Fruit fly (Drosophila melanogaster) whole organism, embryonic: ENCODE measurements around the gene MED15.

Experiments
- Adf1 ChIP-seq: fragments of 200-800 bp; sonication (Bioruptor generic); IDR thresholded peaks from 2 replicates; pipeline ENCODE4 v1.3.6; 2022; ENCODE audit warnings: missing biosample characterization, missing genetic modification characterization
- C15 ChIP-seq: fragments of 200-800 bp; sonication (Bioruptor generic); IDR thresholded peaks from 3 replicates; pipeline ENCODE4 v1.3.6; 2022; ENCODE audit warnings: missing biosample characterization, missing genetic modification characterization
- CG12071 ChIP-seq: fragments of 200-800 bp; sonication (Bioruptor generic); optimal IDR thresholded peaks from 3 replicates; lab custom pipeline; 2018; ENCODE audit warnings: missing biosample characterization, mild to moderate bottlenecking, missing genetic modification characterization
- CG14965 ChIP-seq: fragments of 200-800 bp; sonication (Bioruptor generic); optimal IDR thresholded peaks from 2 replicates; lab custom pipeline; 2016; ENCODE audit warnings: missing biosample characterization, missing genetic modification characterization, borderline replicate concordance
- CG15073 ChIP-seq: fragments of 200-800 bp; sonication (Bioruptor generic); optimal IDR thresholded peaks from 2 replicates; lab custom pipeline; 2016; ENCODE audit warnings: missing biosample characterization, missing genetic modification characterization
- CG1603 ChIP-seq: fragments of 200-800 bp; sonication (Bioruptor generic); optimal IDR thresholded peaks from 2 replicates; lab custom pipeline; 2019; ENCODE audit warnings: missing biosample characterization, mild to moderate bottlenecking, missing genetic modification characterization, moderate library complexity
- CG18262 ChIP-seq: fragments of 200-800 bp; optimal IDR thresholded peaks from 3 replicates; lab custom pipeline; 2019; ENCODE audit warnings: missing biosample characterization, mild to moderate bottlenecking, missing genetic modification characterization, moderate library complexity
- CG18619 ChIP-seq: fragments of 200-800 bp; sonication (Bioruptor generic); optimal IDR thresholded peaks from 3 replicates; lab custom pipeline; 2017; ENCODE audit warnings: missing biosample characterization, mild to moderate bottlenecking, missing genetic modification characterization
- CG2199 ChIP-seq: fragments of 200-800 bp; sonication (Bioruptor generic); IDR thresholded peaks from 3 replicates; pipeline ENCODE4 v1.3.6; 2022; ENCODE audit warnings: missing biosample characterization, missing genetic modification characterization
- CG32772 ChIP-seq: fragments of 200-800 bp; sonication (Bioruptor generic); IDR thresholded peaks from 2 replicates; pipeline ENCODE4 v1.3.6; 2022; ENCODE audit warnings: missing biosample characterization, missing genetic modification characterization
- CG3838 ChIP-seq: fragments of 200-800 bp; sonication (Bioruptor generic); optimal IDR thresholded peaks from 3 replicates; lab custom pipeline; 2016; ENCODE audit warnings: missing biosample characterization, missing genetic modification characterization
- CG5180 ChIP-seq: fragments of 200-800 bp; sonication (Bioruptor generic); optimal IDR thresholded peaks from 3 replicates; lab custom pipeline; 2017; ENCODE audit warnings: missing biosample characterization, missing genetic modification characterization, mild to moderate bottlenecking, moderate library complexity, missing genetic modification reagents
- CG6683 ChIP-seq: fragments of 200-800 bp; sonication (Bioruptor generic); optimal IDR thresholded peaks from 2 replicates; lab custom pipeline; 2017; ENCODE audit warnings: missing biosample characterization, mild to moderate bottlenecking, missing genetic modification characterization, missing genetic modification reagents
- CG9437 ChIP-seq: fragments of 200-800 bp; sonication (Bioruptor generic); optimal IDR thresholded peaks from 2 replicates; lab custom pipeline; 2018; ENCODE audit warnings: missing biosample characterization, mild to moderate bottlenecking, missing genetic modification characterization
- Camta ChIP-seq: fragments of 200-800 bp; sonication (Bioruptor generic); optimal IDR thresholded peaks from 2 replicates; lab custom pipeline; 2016; ENCODE audit warnings: missing biosample characterization, missing genetic modification characterization
- Deaf1 ChIP-seq: fragments of 200-800 bp; optimal IDR thresholded peaks from 3 replicates; lab custom pipeline; 2019; ENCODE audit warnings: missing biosample characterization, mild to moderate bottlenecking, missing genetic modification characterization, moderate library complexity
- E2f2 ChIP-seq: fragments of 200-800 bp; sonication (Bioruptor generic); IDR thresholded peaks from 2 replicates; pipeline ENCODE4 v1.3.6; 2022; ENCODE audit warnings: missing biosample characterization, missing genetic modification characterization
- ERR ChIP-seq: fragments of 200-800 bp; sonication (Bioruptor generic); optimal IDR thresholded peaks from 2 replicates; lab custom pipeline; 2016; ENCODE audit warnings: missing biosample characterization, missing genetic modification characterization
- Fer1 ChIP-seq: fragments of 200-800 bp; sonication (Bioruptor generic); optimal IDR thresholded peaks from 2 replicates; lab custom pipeline; 2017; ENCODE audit warnings: missing biosample characterization, mild to moderate bottlenecking, missing genetic modification characterization
- Fer3 ChIP-seq: fragments of 200-800 bp; sonication (Bioruptor generic); optimal IDR thresholded peaks from 2 replicates; lab custom pipeline; 2018; ENCODE audit warnings: missing biosample characterization, mild to moderate bottlenecking, missing genetic modification characterization, moderate library complexity
- GATAe ChIP-seq: fragments of 200-800 bp; sonication (Bioruptor generic); conservative IDR thresholded peaks from 2 replicates; pipeline ENCODE4 v1.3.6; 2022; ENCODE audit warnings: missing biosample characterization, missing genetic modification characterization
- Hand ChIP-seq: fragments of 200-800 bp; sonication (Bioruptor generic); optimal IDR thresholded peaks from 2 replicates; lab custom pipeline; 2017; ENCODE audit warnings: mild to moderate bottlenecking, missing biosample characterization, missing genetic modification reagents, missing genetic modification characterization
- Mrtf ChIP-seq: fragments of 200-800 bp; sonication (Bioruptor generic); IDR thresholded peaks from 3 replicates; pipeline ENCODE4 v1.3.6; 2022; ENCODE audit warnings: missing biosample characterization, missing genetic modification characterization
- Pdp1 ChIP-seq, 2 experiments: fragments of 200-800 bp; sonication (Bioruptor generic); optimal IDR thresholded peaks; 3 replicates each; lab custom pipeline; 2016; ENCODE audit warnings: missing biosample characterization in 2 of 2, missing genetic modification characterization in 2 of 2, mild to moderate bottlenecking in 1 of 2, moderate library complexity in 1 of 2
- Poxn ChIP-seq: fragments of 200-800 bp; sonication (Bioruptor generic); IDR thresholded peaks from 2 replicates; pipeline ENCODE4 v1.3.6; 2022; ENCODE audit warnings: missing biosample characterization, missing genetic modification characterization
- Ptx1 ChIP-seq: fragments of 200-800 bp; sonication (Bioruptor generic); IDR thresholded peaks from 2 replicates; pipeline ENCODE4 v1.3.6; 2022; ENCODE audit warnings: missing biosample characterization, missing genetic modification characterization
- Ravus ChIP-seq: fragments of 200-800 bp; sonication (Bioruptor generic); IDR thresholded peaks from 2 replicates; pipeline ENCODE4 v1.3.6; 2022; ENCODE audit warnings: missing biosample characterization, missing genetic modification characterization
- Rfx ChIP-seq: fragments of 200-800 bp; sonication (Bioruptor generic); IDR thresholded peaks from 2 replicates; pipeline ENCODE4 v1.3.6; 2022; ENCODE audit warnings: missing biosample characterization, missing genetic modification characterization
- Rx ChIP-seq: fragments of 200-800 bp; sonication (Bioruptor generic); IDR thresholded peaks from 2 replicates; pipeline ENCODE4 v1.3.6; 2022; ENCODE audit warnings: missing biosample characterization, missing genetic modification characterization
- Sry-β ChIP-seq: fragments of 200-800 bp; sonication (Bioruptor generic); optimal IDR thresholded peaks from 2 replicates; lab custom pipeline; 2018; ENCODE audit warnings: missing biosample characterization, mild to moderate bottlenecking, missing genetic modification characterization, moderate library complexity
- ab ChIP-seq: fragments of 200-800 bp; sonication (Bioruptor generic); optimal IDR thresholded peaks from 2 replicates; lab custom pipeline; 2016; ENCODE audit warnings: missing biosample characterization, missing genetic modification characterization
- ash1 ChIP-seq: fragments of 200-800 bp; sonication (Bioruptor generic); optimal IDR thresholded peaks from 2 replicates; lab custom pipeline; 2018; ENCODE audit warnings: missing biosample characterization, mild to moderate bottlenecking, missing genetic modification characterization
- chinmo ChIP-seq: fragments of 200-800 bp; sonication (Bioruptor generic); IDR thresholded peaks from 4 replicates; pipeline ENCODE4 v1.3.6; 2022; ENCODE audit warnings: missing biosample characterization, missing genetic modification characterization; ENCODE audit not compliant: partially characterized antibody
- dan ChIP-seq: fragments of 200-800 bp; sonication (Bioruptor generic); IDR thresholded peaks from 2 replicates; pipeline ENCODE4 v1.3.6; 2022; ENCODE audit warnings: missing biosample characterization, missing genetic modification characterization
- dysf ChIP-seq: fragments of 200-800 bp; sonication (Bioruptor generic); IDR thresholded peaks from 3 replicates; pipeline ENCODE4 v1.3.6; 2022; ENCODE audit warnings: missing biosample characterization, missing genetic modification characterization
- exex ChIP-seq: fragments of 200-800 bp; sonication (Bioruptor generic); optimal IDR thresholded peaks from 4 replicates; lab custom pipeline; 2018; ENCODE audit warnings: missing biosample characterization, mild to moderate bottlenecking, missing genetic modification characterization, moderate library complexity
- fd3F ChIP-seq: fragments of 200-800 bp; sonication (Bioruptor generic); optimal IDR thresholded peaks from 2 replicates; lab custom pipeline; 2018; ENCODE audit warnings: missing biosample characterization, mild to moderate bottlenecking, missing genetic modification characterization, moderate library complexity
- gce ChIP-seq: fragments of 200-800 bp; sonication (Bioruptor generic); IDR thresholded peaks from 3 replicates; pipeline ENCODE4 v1.3.6; 2022; ENCODE audit warnings: missing biosample characterization, missing genetic modification characterization
- her ChIP-seq: fragments of 200-800 bp; sonication (Bioruptor generic); optimal IDR thresholded peaks from 2 replicates; lab custom pipeline; 2016; ENCODE audit warnings: missing biosample characterization, missing genetic modification characterization
- kay ChIP-seq: fragments of 200-800 bp; sonication (Bioruptor generic); optimal IDR thresholded peaks from 2 replicates; lab custom pipeline; 2016; ENCODE audit warnings: missing biosample characterization, missing genetic modification characterization
- nau ChIP-seq: fragments of 200-800 bp; sonication (Bioruptor generic); optimal IDR thresholded peaks from 3 replicates; lab custom pipeline; 2017; ENCODE audit warnings: missing biosample characterization, mild to moderate bottlenecking, missing genetic modification characterization, missing genetic modification reagents
- oc ChIP-seq: fragments of 200-800 bp; sonication (Bioruptor generic); optimal IDR thresholded peaks from 2 replicates; lab custom pipeline; 2018; ENCODE audit warnings: missing biosample characterization, mild to moderate bottlenecking, missing genetic modification characterization, moderate library complexity
- org-1 ChIP-seq: fragments of 200-800 bp; sonication (Bioruptor generic); optimal IDR thresholded peaks from 2 replicates; lab custom pipeline; 2017; ENCODE audit warnings: missing biosample characterization, missing genetic modification characterization
- row ChIP-seq: fragments of 200-800 bp; sonication (Bioruptor generic); IDR thresholded peaks from 3 replicates; pipeline ENCODE4 v1.3.6; 2022; ENCODE audit warnings: missing biosample characterization, missing genetic modification characterization
- salm ChIP-seq: fragments of 200-800 bp; sonication (Bioruptor generic); optimal IDR thresholded peaks from 2 replicates; lab custom pipeline; 2018; ENCODE audit warnings: missing biosample characterization, mild to moderate bottlenecking, missing genetic modification characterization
- sd ChIP-seq: fragments of 200-800 bp; sonication (Bioruptor generic); optimal IDR thresholded peaks from 3 replicates; lab custom pipeline; 2018; ENCODE audit warnings: missing biosample characterization, mild to moderate bottlenecking, missing genetic modification characterization, moderate library complexity
- tap ChIP-seq: fragments of 200-800 bp; optimal IDR thresholded peaks from 3 replicates; lab custom pipeline; 2019; ENCODE audit warnings: missing biosample characterization, mild to moderate bottlenecking, missing genetic modification characterization, moderate library complexity
- trem ChIP-seq: fragments of 200-800 bp; optimal IDR thresholded peaks from 3 replicates; lab custom pipeline; 2019; ENCODE audit warnings: missing biosample characterization, mild to moderate bottlenecking, missing genetic modification characterization, moderate library complexity

MED15 gene

DNA sequence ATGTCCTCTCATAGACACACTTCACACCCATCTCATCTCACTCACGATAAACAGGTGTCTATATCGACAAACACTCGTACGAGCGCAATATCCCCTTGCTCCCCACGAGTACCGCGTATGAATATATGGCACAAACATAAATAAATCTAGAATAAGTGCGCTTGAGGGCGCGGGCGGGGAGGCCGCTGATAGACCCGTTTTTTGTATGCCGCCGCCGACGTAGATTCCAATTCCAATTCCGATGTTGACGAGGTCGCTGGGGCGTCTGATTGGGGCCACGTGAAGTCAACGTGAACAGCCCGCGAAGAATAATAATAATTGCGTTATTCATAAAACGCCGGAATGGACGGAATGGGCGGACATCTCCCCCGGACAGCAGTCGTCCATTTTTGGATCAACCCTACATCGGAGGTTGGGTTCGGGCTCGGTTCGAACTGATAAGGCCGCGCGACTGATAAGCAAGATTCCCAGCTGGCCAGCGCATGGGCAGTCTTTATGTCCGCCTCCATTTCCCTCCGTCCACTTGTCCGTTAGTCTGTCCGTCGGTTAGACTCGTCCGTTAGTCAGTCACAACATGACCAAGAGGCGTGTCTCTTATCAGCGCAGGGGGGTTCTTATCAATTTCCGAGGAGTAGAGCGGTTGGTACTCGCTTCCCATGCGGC is 11.6 kb downstream of the MED15 start (continued):
- TF ChIP-seq CG18619 (GFP tag; lab: Kevin White, UChicago) (peak; percentile 45), CG6683 (peak; percentile 26), chinmo (GFP tag; lab: Robert Waterston, UW) (peak; percentile 91), CG2199 (GFP tag; lab: Robert Waterston, UW) (peak; percentile 80), ERR (peak; percentile 20), Ravus (GFP tag; lab: Robert Waterston, UW) (no peak), Mrtf (GFP tag; lab: Robert Waterston, UW) (no peak), C15 (GFP tag; lab: Robert Waterston, UW) (no peak), tap (tag; lab: Kevin White, UChicago) (peak; percentile 29), CG12071 (peak; percentile 41), Adf1 (GFP tag; lab: Robert Waterston, UW) (peak; percentile 82), dan (GFP tag; lab: Robert Waterston, UW) (no peak), CG1603 (peak; percentile 26), exex (tag; lab: Kevin White, UChicago) (peak; percentile 91)
- TF ChIP-seq, all 482 proteins: peak for 127

dm6 chr2L:485127-485824 is 12.5 kb downstream of the MED15 start:
- no peak for TF ChIP-seq row (GFP tag; lab: Robert Waterston, UW)
- no peak for TF ChIP-seq sd (tag; lab: Kevin White, UChicago)
- no peak for TF ChIP-seq Fer3 (tag; lab: Kevin White, UChicago)
- no peak for TF ChIP-seq CG3838 (GFP tag; lab: Kevin White, UChicago)
- TF ChIP-seq Fer1 (GFP tag; lab: Kevin White, UChicago): no peak
- TF ChIP-seq dysf (GFP tag; lab: Robert Waterston, UW): no peak
- no peak for TF ChIP-seq org-1 (GFP tag; lab: Kevin White, UChicago)
- no peak for TF ChIP-seq Rx (GFP tag; lab: Robert Waterston, UW)
- peak; percentile 4 for TF ChIP-seq ab (GFP tag; lab: Kevin White, UChicago)
- TF ChIP-seq salm (tag; lab: Kevin White, UChicago): no peak
- no peak for TF ChIP-seq E2f2 (GFP tag; lab: Robert Waterston, UW)
- no peak; the same call in 1 of the 2 replicates for TF ChIP-seq CG32772
- peak; percentile 34 for TF ChIP-seq Deaf1 (tag; lab: Kevin White, UChicago)
- no peak for TF ChIP-seq Sry-β (GFP tag; lab: Kevin White, UChicago)
- no peak for TF ChIP-seq CG15073 (GFP tag; lab: Kevin White, UChicago)
- TF ChIP-seq Ptx1 (GFP tag; lab: Robert Waterston, UW): no peak
- no peak for TF ChIP-seq Rfx (GFP tag; lab: Robert Waterston, UW)
- TF ChIP-seq gce: no peak
- TF ChIP-seq CG18262 (tag; lab: Kevin White, UChicago): no peak
- TF ChIP-seq CG14965 (GFP tag; lab: Kevin White, UChicago): no peak
- TF ChIP-seq CG1603: no peak
- no peak for TF ChIP-seq CG5180 (GFP tag; lab: Kevin White, UChicago)
- TF ChIP-seq fd3F (GFP tag; lab: Kevin White, UChicago): no peak
- no peak for TF ChIP-seq her (GFP tag; lab: Kevin White, UChicago)
- no peak for TF ChIP-seq GATAe (GFP tag; lab: Robert Waterston, UW)
- TF ChIP-seq trem: no peak
- no peak for TF ChIP-seq kay
- no peak for TF ChIP-seq ash1 (GFP tag; lab: Kevin White, UChicago)
- no peak for TF ChIP-seq Camta (GFP tag; lab: Kevin White, UChicago)
- TF ChIP-seq Poxn: no peak
- no peak for TF ChIP-seq oc (tag; lab: Kevin White, UChicago)
- no peak for TF ChIP-seq nau (GFP tag; lab: Kevin White, UChicago)
- TF ChIP-seq CG9437 (GFP tag; lab: Kevin White, UChicago): no peak
- TF ChIP-seq Pdp1 (GFP tag; optimal IDR thresholded peaks at IDR 0.05; lab: Kevin White, UChicago): peak in 1 of 2 experiments; percentile 93
- TF ChIP-seq Hand (GFP tag; lab: Kevin White, UChicago): no peak
- TF ChIP-seq CG18619 (GFP tag; lab: Kevin White, UChicago): no peak
